Fruit fly (Drosophila melanogaster): ENCODE results near the gene CG31142.

The CG31142 gene

dm6 chr3R:23909347-23909862 lies 19.6 kb upstream of the CG31142 start:
- peak; percentile 83 for TF ChIP-seq CG6792 (GFP tag; optimal IDR thresholded peaks at IDR 0.05)
- peak; percentile 86 for TF ChIP-seq CG31627 (GFP tag; optimal IDR thresholded peaks at IDR 0.05)
- peak; percentile 62 for TF ChIP-seq Met (GFP tag; optimal IDR thresholded peaks at IDR 0.05)
- peak; percentile 53 for TF ChIP-seq CG9139 (GFP tag; optimal IDR thresholded peaks at IDR 0.05)
- peak; percentile 81 for TF ChIP-seq spab (GFP tag; optimal IDR thresholded peaks at IDR 0.05)
- peak; percentile 52 for TF ChIP-seq CG3919 (GFP tag; optimal IDR thresholded peaks at IDR 0.05)
- peak; percentile 94 for TF ChIP-seq Eip78C (GFP tag)
- TF ChIP-seq fkh (GFP tag; optimal IDR thresholded peaks at IDR 0.05), result peak; percentile 87
- peak; percentile 95 for TF ChIP-seq svp (GFP tag)
- peak; percentile 78 for TF ChIP-seq Eip75B (GFP tag; optimal IDR thresholded peaks at IDR 0.05)
- peak; percentile 88 for TF ChIP-seq CG34406 (GFP tag; optimal IDR thresholded peaks at IDR 0.05)
- peak; percentile 77 for TF ChIP-seq OdsH (GFP tag; optimal IDR thresholded peaks at IDR 0.05)
- no peak for TF ChIP-seq Gug (GFP tag; IDR thresholded peaks at IDR 0.05)
- peak; percentile 82 for TF ChIP-seq acj6 (GFP tag; optimal IDR thresholded peaks at IDR 0.05)
- TF ChIP-seq Hr39 (GFP tag; optimal IDR thresholded peaks at IDR 0.05), result peak; percentile 82
- TF ChIP-seq CG8632 (GFP tag; optimal IDR thresholded peaks at IDR 0.05), result peak; percentile 86
- TF ChIP-seq Sox102F (GFP tag; optimal IDR thresholded peaks at IDR 0.05), result peak; percentile 84
- no peak for TF ChIP-seq Hr38 (GFP tag; optimal IDR thresholded peaks at IDR 0.05)
- TF ChIP-seq CG7368 (GFP tag; optimal IDR thresholded peaks at IDR 0.05), result peak; percentile 62
- no peak for TF ChIP-seq CG6276 (GFP tag; optimal IDR thresholded peaks at IDR 0.05)
- peak; percentile 84 for TF ChIP-seq esn (GFP tag; optimal IDR thresholded peaks at IDR 0.05)
- TF ChIP-seq cyc (GFP tag; optimal IDR thresholded peaks at IDR 0.05), result peak; percentile 29
- TF ChIP-seq Ets21C (GFP tag; optimal IDR thresholded peaks at IDR 0.05), result peak; percentile 70
- peak; percentile 76 for TF ChIP-seq achi (GFP tag; optimal IDR thresholded peaks at IDR 0.05)
- TF ChIP-seq CG10669 (GFP tag; optimal IDR thresholded peaks at IDR 0.05), result peak; percentile 87
- no peak for TF ChIP-seq Eip93F (GFP tag; optimal IDR thresholded peaks at IDR 0.05)
- peak; percentile 78 for TF ChIP-seq topi (GFP tag; optimal IDR thresholded peaks at IDR 0.05)
- TF ChIP-seq CG6808 (GFP tag; optimal IDR thresholded peaks at IDR 0.05), result peak; percentile 53
- peak; percentile 77 for TF ChIP-seq CG11902 (GFP tag; optimal IDR thresholded peaks at IDR 0.05)
- peak; percentile 18 for TF ChIP-seq fd85E (GFP tag; optimal IDR thresholded peaks at IDR 0.05)
- TF ChIP-seq fd59A (GFP tag; optimal IDR thresholded peaks at IDR 0.05), result peak; percentile 84
- TF ChIP-seq dsx (GFP tag; optimal IDR thresholded peaks at IDR 0.05; ENCODE audit: poor library complexity, severe bottlenecking), result peak; percentile 68
- TF ChIP-seq Hr4 (GFP tag; optimal IDR thresholded peaks at IDR 0.05), result no peak
- peak; percentile 79 for TF ChIP-seq Sox14 (GFP tag; optimal IDR thresholded peaks at IDR 0.05)
- TF ChIP-seq CG15336 (GFP tag; IDR thresholded peaks at IDR 0.05), result no peak
- no peak for TF ChIP-seq eg (GFP tag; IDR thresholded peaks at IDR 0.05)
- peak; percentile 54 to 60 for TF ChIP-seq salr (GFP tag; optimal IDR thresholded peaks at IDR 0.05)
- TF ChIP-seq CG3032 (tag; optimal IDR thresholded peaks at IDR 0.05), result peak; percentile 73
- TF ChIP-seq pdm3 (GFP tag; optimal IDR thresholded peaks at IDR 0.05), result peak; percentile 81
- peak; percentile 79 for TF ChIP-seq Smox (GFP tag; optimal IDR thresholded peaks at IDR 0.05)
- TF ChIP-seq Sox15 (GFP tag; optimal IDR thresholded peaks at IDR 0.05), result peak; percentile 77
- TF ChIP-seq net (GFP tag; optimal IDR thresholded peaks at IDR 0.05), result peak; percentile 80
- TF ChIP-seq Lpt (GFP tag; optimal IDR thresholded peaks at IDR 0.05), result no peak
- TF ChIP-seq Ets96B (tag; optimal IDR thresholded peaks at IDR 0.05), result peak; percentile 81
- no peak for TF ChIP-seq dac (GFP tag; optimal IDR thresholded peaks at IDR 0.05)
- 0 out of 3 replicates have a peak, but pooled peaks have one; percentile 22 for TF ChIP-seq CG8119 (GFP tag; IDR thresholded peaks at IDR 0.05)
- TF ChIP-seq CG4318 (GFP tag; optimal IDR thresholded peaks at IDR 0.05), result no peak
- peak; percentile 5; the same call in 1 of the 2 replicates for TF ChIP-seq CG11294 (GFP tag; IDR thresholded peaks at IDR 0.05)
- TF ChIP-seq CG10631 (GFP tag; optimal IDR thresholded peaks at IDR 0.05), result peak; percentile 73
- peak; percentile 45 for TF ChIP-seq vri (GFP tag; optimal IDR thresholded peaks at IDR 0.05)
- TF ChIP-seq lz (GFP tag; optimal IDR thresholded peaks at IDR 0.05), result peak; percentile 71
- TF ChIP-seq CG6163 (GFP tag; IDR thresholded peaks at IDR 0.05), result 0 out of 3 replicates have a peak, but pooled peaks have one; percentile 21

Data from whole organism, prepupa.